Fruit fly (Drosophila melanogaster): ENCODE results near the gene CG13643.

Gene CG13643

DNA sequence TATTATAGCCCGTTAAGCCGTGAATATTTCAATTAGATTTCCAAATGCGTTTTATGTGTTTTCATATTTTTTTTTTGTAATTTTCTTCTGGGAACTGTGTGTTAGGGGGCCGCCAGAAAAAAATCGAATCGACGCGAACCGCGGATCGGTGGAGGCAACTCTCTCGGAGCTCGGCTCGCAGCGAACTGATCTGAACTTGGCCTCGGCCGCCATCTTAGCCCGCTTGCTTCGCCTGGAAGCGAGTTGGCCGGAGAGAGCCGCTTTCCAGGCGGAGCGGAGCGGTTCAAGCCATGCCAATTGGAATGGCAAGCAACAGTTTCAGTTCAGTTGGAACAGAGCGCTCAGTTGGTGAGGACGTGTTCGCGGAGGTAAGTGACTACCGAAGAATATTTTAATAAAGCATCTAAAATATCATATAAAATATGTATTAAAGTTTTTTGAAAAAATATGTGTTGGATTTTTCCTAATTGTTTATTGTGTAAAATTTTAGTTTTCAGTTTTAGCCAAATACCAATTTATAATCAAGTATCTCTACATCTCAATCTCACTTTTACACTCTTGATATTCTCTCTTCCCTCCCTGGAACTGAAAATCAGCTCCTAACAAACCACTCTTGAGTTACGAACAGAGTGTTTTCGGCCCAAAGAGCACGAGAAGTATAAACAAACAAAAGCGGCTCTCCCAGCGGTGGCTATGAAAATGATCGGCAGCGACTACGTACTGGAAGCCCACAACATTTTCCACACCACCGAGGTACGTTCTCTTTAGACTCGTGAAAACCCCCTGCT, 11.2 kb downstream of the CG13643 start, which contains the start of the genes CG31121 and CG11069 (continued):
- TF ChIP-seq CG18476 (GFP tag; optimal IDR thresholded peaks at IDR 0.05) (no peak), CG12071 (GFP tag; optimal IDR thresholded peaks at IDR 0.05) (no peak), phol (tag; optimal IDR thresholded peaks at IDR 0.05) (peak; percentile 61), ci (GFP tag; IDR thresholded peaks at IDR 0.05) (peak; percentile 15; the same call in 1 of the 3 replicates), Max (GFP tag; optimal IDR thresholded peaks at IDR 0.05) (no peak), CG42726 (GFP tag; IDR thresholded peaks at IDR 0.05; ENCODE audit: partially characterized antibody) (peak; percentile 45; the same call in 1 of the 2 replicates), stc (GFP tag; IDR thresholded peaks at IDR 0.05) (no peak), CG11504 (tag; optimal IDR thresholded peaks at IDR 0.05) (no peak), hb (GFP tag; IDR thresholded peaks at IDR 0.05; ENCODE audit: partially characterized antibody) (no peak), gsb-n (tag; optimal IDR thresholded peaks at IDR 0.05) (no peak), scrt (GFP tag; optimal IDR thresholded peaks at IDR 0.05) (no peak), MTF-1 (GFP tag; optimal IDR thresholded peaks at IDR 0.05; ENCODE audit: borderline replicate concordance) (no peak), Tbp (GFP tag; optimal IDR thresholded peaks at IDR 0.05) (no peak), fd96Cb (tag; optimal IDR thresholded peaks at IDR 0.05) (no peak), Antp (GFP tag; optimal IDR thresholded peaks at IDR 0.05) (no peak)

DNA sequence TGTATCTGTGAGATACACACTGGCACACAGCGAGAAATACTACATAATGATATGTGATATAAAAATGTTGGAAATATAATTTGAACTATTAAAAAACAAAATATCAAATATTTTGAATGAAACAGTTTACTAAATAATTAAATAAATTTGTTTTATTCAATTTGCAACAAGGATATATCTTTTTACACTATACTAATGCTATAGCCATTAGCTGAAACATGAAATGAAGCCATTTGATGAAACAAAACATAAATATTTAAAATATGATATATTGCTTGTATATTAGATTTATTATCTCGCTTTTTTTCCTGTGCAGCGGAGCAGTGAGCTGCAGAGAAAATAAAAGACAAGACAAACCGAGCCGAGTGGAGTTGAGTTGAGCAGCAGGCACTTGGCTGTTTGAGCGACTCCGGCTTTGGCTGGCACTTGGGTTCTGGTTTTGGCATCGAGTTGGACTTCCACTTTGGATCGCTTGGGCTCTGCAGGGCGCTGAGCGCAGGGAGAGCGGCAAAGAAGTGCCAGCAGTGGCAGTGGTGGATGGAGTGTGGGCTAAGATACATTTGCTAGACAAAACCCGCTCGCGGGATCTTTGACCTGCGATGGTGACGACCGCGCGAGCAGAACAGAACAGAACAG, 12.4 kb downstream of the CG13643 start:
- TF ChIP-seq CG17612 (GFP tag; IDR thresholded peaks at IDR 0.05) (no peak), Optix (GFP tag; IDR thresholded peaks at IDR 0.05) (no peak), ken (GFP tag; IDR thresholded peaks at IDR 0.05) (no peak), nerfin-1 (tag; optimal IDR thresholded peaks at IDR 0.05) (peak; percentile 81), Trl (optimal IDR thresholded peaks at IDR 0.05) (peak in 1 of 2 experiments; percentile 30), Trl (GFP tag; optimal IDR thresholded peaks at IDR 0.05) (no peak), dan (GFP tag; IDR thresholded peaks at IDR 0.05) (no peak), Adf1 (GFP tag; IDR thresholded peaks at IDR 0.05) (no peak), chn (GFP tag; optimal IDR thresholded peaks at IDR 0.05) (no peak), Doc2 (GFP tag; IDR thresholded peaks at IDR 0.05) (no peak), CG5245 (GFP tag; optimal IDR thresholded peaks at IDR 0.05) (no peak), CG18011 (GFP tag; optimal IDR thresholded peaks at IDR 0.05) (no peak), CG6765 (GFP tag; optimal IDR thresholded peaks at IDR 0.05) (peak; percentile 40), CG17361 (GFP tag; IDR thresholded peaks at IDR 0.05) (peak; percentile 98), CoRest (tag; optimal IDR thresholded peaks at IDR 0.05) (peak; percentile 91), tgo (GFP tag; IDR thresholded peaks at IDR 0.05) (peak; percentile 61), CG2199 (GFP tag; IDR thresholded peaks at IDR 0.05) (no peak), fd96Cb (tag; optimal IDR thresholded peaks at IDR 0.05) (peak; percentile 88), kni (GFP tag; optimal IDR thresholded peaks at IDR 0.05) (peak; percentile 22), CG6813 (GFP tag; optimal IDR thresholded peaks at IDR 0.05) (peak; percentile 58), shn (GFP tag; optimal IDR thresholded peaks at IDR 0.05) (no peak), pnt (GFP tag; optimal IDR thresholded peaks at IDR 0.05) (peak; percentile 12), CG18619 (GFP tag; optimal IDR thresholded peaks at IDR 0.05) (peak; percentile 67), Mrtf (GFP tag; IDR thresholded peaks at IDR 0.05) (peak; percentile 55; the same call in 2 of the 3 replicates), CG1602 (GFP tag; optimal IDR thresholded peaks at IDR 0.05) (peak; percentile 60), CG8089 (GFP tag; optimal IDR thresholded peaks at IDR 0.05) (no peak), seq (GFP tag; IDR thresholded peaks at IDR 0.05) (0 out of 2 replicates have a peak, but pooled peaks have one; percentile 45), Lpt (GFP tag; optimal IDR thresholded peaks at IDR 0.05) (no peak), nmo (GFP tag; optimal IDR thresholded peaks at IDR 0.05) (peak; percentile 95), CG11093 (GFP tag; IDR thresholded peaks at IDR 0.05) (0 out of 3 replicates have a peak, but pooled peaks have one; percentile 38), Hmr (GFP tag; optimal IDR thresholded peaks at IDR 0.05) (peak; percentile 66), Oli (tag; optimal IDR thresholded peaks at IDR 0.05) (peak; percentile 78), CG6654 (GFP tag; optimal IDR thresholded peaks at IDR 0.05) (peak; percentile 27), zfh2 (GFP tag; optimal IDR thresholded peaks at IDR 0.05) (no peak)
